Fruit fly (Drosophila melanogaster): ENCODE results near the gene Rh4.
A peak's percentile ranks its signal among the peaks of the same experiment; 100 is the strongest.

Rh4 gene

DNA sequence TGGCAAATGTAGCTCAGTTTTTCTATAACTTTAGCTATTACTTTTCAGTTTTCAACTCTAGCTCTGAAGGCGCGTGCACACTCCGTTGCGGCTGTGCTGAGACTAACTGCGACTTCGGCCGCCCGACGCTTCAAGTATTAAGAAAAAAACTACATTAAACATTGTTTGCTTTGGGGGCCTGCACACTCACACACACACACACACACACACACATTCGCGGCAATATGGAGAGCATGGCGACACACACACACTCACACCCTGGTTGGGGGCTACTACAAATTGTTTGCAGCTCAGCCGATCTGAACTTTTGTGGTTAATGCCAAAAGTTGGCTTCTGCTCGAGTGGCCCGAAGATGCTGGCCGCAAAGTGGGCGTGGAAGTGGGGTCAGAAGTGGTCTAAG is 33.4 kb downstream of the Rh4 start, which contains the start of gene CG13024:
Gene CG13024 (minus strand): TSS at position 108 of the 400 bp plus-strand sequence.
- no peak for TF ChIP-seq HLH106 (tag; optimal IDR thresholded peaks at IDR 0.05)
- TF ChIP-seq foxo (GFP tag; optimal IDR thresholded peaks at IDR 0.05): no peak
- no peak for TF ChIP-seq Jra (GFP tag; optimal IDR thresholded peaks at IDR 0.05)
- no peak for TF ChIP-seq lola (GFP tag; optimal IDR thresholded peaks at IDR 0.05)
- TF ChIP-seq CG32264 (GFP tag; optimal IDR thresholded peaks at IDR 0.05): no peak
- no peak for TF ChIP-seq brk (GFP tag; optimal IDR thresholded peaks at IDR 0.05)
- TF ChIP-seq sv (GFP tag; optimal IDR thresholded peaks at IDR 0.05): no peak
- no peak for TF ChIP-seq woc (GFP tag; optimal IDR thresholded peaks at IDR 0.05)
- TF ChIP-seq dl (GFP tag; optimal IDR thresholded peaks at IDR 0.05; ENCODE audit: insufficient read depth in 1 of 2, partially characterized antibody in 2 of 2): no peak
- no peak for TF ChIP-seq ey (GFP tag; optimal IDR thresholded peaks at IDR 0.05)
- no peak for TF ChIP-seq dmrt93B (GFP tag; optimal IDR thresholded peaks at IDR 0.05)
- TF ChIP-seq Mio (GFP tag; optimal IDR thresholded peaks at IDR 0.05): no peak
- TF ChIP-seq tai (GFP tag; optimal IDR thresholded peaks at IDR 0.05): no peak
- TF ChIP-seq usp (GFP tag; optimal IDR thresholded peaks at IDR 0.05): no peak
- no peak for TF ChIP-seq GATAd (GFP tag; optimal IDR thresholded peaks at IDR 0.05)

- TF ChIP-seq woc (GFP tag; optimal IDR thresholded peaks at IDR 0.05) (no peak), Sp1 (GFP tag; optimal IDR thresholded peaks at IDR 0.05) (no peak), dmrt93B (GFP tag; optimal IDR thresholded peaks at IDR 0.05) (no peak), Hr78 (GFP tag; optimal IDR thresholded peaks at IDR 0.05) (no peak), OdsH (GFP tag; optimal IDR thresholded peaks at IDR 0.05) (no peak)
Observed at dm6 chr3L:16825195-16825594, 37.1 kb downstream of the Rh4 start.

- TF ChIP-seq Jra (GFP tag; optimal IDR thresholded peaks at IDR 0.05): no peak
- no peak for TF ChIP-seq ey (GFP tag; optimal IDR thresholded peaks at IDR 0.05)
- no peak for TF ChIP-seq Dfd (GFP tag; optimal IDR thresholded peaks at IDR 0.05)
- TF ChIP-seq N (GFP tag; optimal IDR thresholded peaks at IDR 0.05): no peak
- no peak for TF ChIP-seq dmrt93B (GFP tag; optimal IDR thresholded peaks at IDR 0.05)
- TF ChIP-seq tai (GFP tag; optimal IDR thresholded peaks at IDR 0.05): no peak
- no peak for TF ChIP-seq sv (GFP tag; optimal IDR thresholded peaks at IDR 0.05)
- no peak for TF ChIP-seq Hr78 (GFP tag; optimal IDR thresholded peaks at IDR 0.05)
- no peak for TF ChIP-seq sage (GFP tag; optimal IDR thresholded peaks at IDR 0.05)
- no peak for TF ChIP-seq CG9705 (GFP tag; optimal IDR thresholded peaks at IDR 0.05)
- no peak for TF ChIP-seq dsf (GFP tag; optimal IDR thresholded peaks at IDR 0.05; ENCODE audit: borderline replicate concordance)
Observed at dm6 chr3L:16824725-16825124, 37.6 kb downstream of the Rh4 start.

- TF ChIP-seq woc (GFP tag; optimal IDR thresholded peaks at IDR 0.05): peak; percentile 78
- peak; percentile 30 for TF ChIP-seq Dif (GFP tag; optimal IDR thresholded peaks at IDR 0.05; ENCODE audit: partially characterized antibody)
- peak; percentile 81 for TF ChIP-seq psq (GFP tag; optimal IDR thresholded peaks at IDR 0.05)
- no peak for TF ChIP-seq pan (optimal IDR thresholded peaks at IDR 0.05)
- TF ChIP-seq rgr (GFP tag; optimal IDR thresholded peaks at IDR 0.05): peak; percentile 91
- TF ChIP-seq sv (GFP tag; optimal IDR thresholded peaks at IDR 0.05): no peak
- peak; percentile 82 for TF ChIP-seq Hnf4 (GFP tag; optimal IDR thresholded peaks at IDR 0.05)
- TF ChIP-seq OdsH (GFP tag; optimal IDR thresholded peaks at IDR 0.05): peak; percentile 89
- TF ChIP-seq CrebA (GFP tag; optimal IDR thresholded peaks at IDR 0.05; ENCODE audit: borderline replicate concordance): peak; percentile 47
- peak; percentile 74 for TF ChIP-seq sage (GFP tag; optimal IDR thresholded peaks at IDR 0.05)
- peak; percentile 65 for TF ChIP-seq Rel (GFP tag; optimal IDR thresholded peaks at IDR 0.05)
- peak; percentile 62 for TF ChIP-seq Rel (tag; optimal IDR thresholded peaks at IDR 0.05)
- TF ChIP-seq h (GFP tag; optimal IDR thresholded peaks at IDR 0.05): peak; percentile 90
- TF ChIP-seq usp (GFP tag; optimal IDR thresholded peaks at IDR 0.05): no peak
- no peak for TF ChIP-seq Mio (GFP tag; optimal IDR thresholded peaks at IDR 0.05)
- TF ChIP-seq lola (GFP tag; optimal IDR thresholded peaks at IDR 0.05): no peak
- TF ChIP-seq GATAd (GFP tag; optimal IDR thresholded peaks at IDR 0.05): peak; percentile 5
- peak; percentile 46 for TF ChIP-seq Jra (GFP tag; optimal IDR thresholded peaks at IDR 0.05)
- TF ChIP-seq ey (GFP tag; optimal IDR thresholded peaks at IDR 0.05): peak; percentile 90
- peak; percentile 61 for TF ChIP-seq Vsx2 (GFP tag; optimal IDR thresholded peaks at IDR 0.05; ENCODE audit: partially characterized antibody)
- TF ChIP-seq dl (GFP tag; optimal IDR thresholded peaks at IDR 0.05; ENCODE audit: insufficient read depth in 1 of 2, partially characterized antibody in 2 of 2): no peak
- TF ChIP-seq Hr78 (GFP tag; optimal IDR thresholded peaks at IDR 0.05): no peak
- peak; percentile 2 for TF ChIP-seq dsf (GFP tag; optimal IDR thresholded peaks at IDR 0.05; ENCODE audit: borderline replicate concordance)
- TF ChIP-seq HLH106 (tag; optimal IDR thresholded peaks at IDR 0.05): peak; percentile 80
- peak; percentile 86 for TF ChIP-seq br (GFP tag; optimal IDR thresholded peaks at IDR 0.05)
- TF ChIP-seq fru (GFP tag; optimal IDR thresholded peaks at IDR 0.05): peak; percentile 91
- peak; percentile 76 for TF ChIP-seq CG9705 (GFP tag; optimal IDR thresholded peaks at IDR 0.05)
- TF ChIP-seq Sp1 (GFP tag; optimal IDR thresholded peaks at IDR 0.05): peak; percentile 93
- TF ChIP-seq CG32264 (GFP tag; optimal IDR thresholded peaks at IDR 0.05): peak; percentile 64
- TF ChIP-seq Abd-B (GFP tag; optimal IDR thresholded peaks at IDR 0.05): no peak
- peak; percentile 68 for TF ChIP-seq tai (GFP tag; optimal IDR thresholded peaks at IDR 0.05)
- no peak for TF ChIP-seq N (GFP tag; optimal IDR thresholded peaks at IDR 0.05)
- no peak for TF ChIP-seq jim (GFP tag; optimal IDR thresholded peaks at IDR 0.05)
- peak; percentile 82 for TF ChIP-seq brk (GFP tag; optimal IDR thresholded peaks at IDR 0.05)
- TF ChIP-seq Dfd (GFP tag; optimal IDR thresholded peaks at IDR 0.05): no peak
- peak; percentile 68 for TF ChIP-seq dmrt93B (GFP tag; optimal IDR thresholded peaks at IDR 0.05)
- TF ChIP-seq foxo (GFP tag; optimal IDR thresholded peaks at IDR 0.05): peak; percentile 52 to 76
- no peak for TF ChIP-seq Myc (optimal IDR thresholded peaks at IDR 0.05)
- no peak for TF ChIP-seq Hr83 (GFP tag; optimal IDR thresholded peaks at IDR 0.05; ENCODE audit: poor library complexity, severe bottlenecking)
Observed at dm6 chr3L:16818063-16818462, 44.3 kb downstream of the Rh4 start.

Measured in whole organism, wandering third instar larva.